Fruit fly (Drosophila melanogaster): ENCODE results near the gene CG5937.

DNA sequence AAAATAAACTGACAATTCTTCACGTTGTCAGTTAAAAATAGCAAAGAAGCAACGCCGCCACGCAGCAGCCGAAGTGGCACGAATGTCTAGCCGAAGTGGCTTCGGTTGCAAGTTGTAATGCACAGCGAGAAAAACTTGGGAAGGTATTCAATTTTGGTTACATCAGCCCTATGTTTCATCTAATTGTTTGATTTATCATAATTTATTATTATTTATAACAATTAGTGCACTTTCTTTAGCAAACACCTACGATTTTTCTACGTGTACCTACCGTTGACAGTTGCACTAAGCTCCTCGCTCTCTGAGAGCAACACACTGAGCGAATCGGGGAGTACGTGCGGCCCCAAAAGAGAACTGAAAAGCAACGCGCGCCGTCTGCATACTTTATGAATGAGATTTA, 35.0 kb downstream of the CG5937 start, which contains the start of gene Tsp5D:
- TF ChIP-seq h (GFP tag; optimal IDR thresholded peaks at IDR 0.05) (peak; percentile 38), ey (GFP tag; optimal IDR thresholded peaks at IDR 0.05) (no peak), psq (GFP tag; optimal IDR thresholded peaks at IDR 0.05) (peak; percentile 11), br (GFP tag; optimal IDR thresholded peaks at IDR 0.05) (no peak), foxo (GFP tag; optimal IDR thresholded peaks at IDR 0.05) (peak in 1 of 2 experiments; percentile 19), CG9705 (GFP tag; optimal IDR thresholded peaks at IDR 0.05) (no peak), sage (GFP tag; optimal IDR thresholded peaks at IDR 0.05) (no peak), jim (GFP tag; optimal IDR thresholded peaks at IDR 0.05) (no peak), lola (GFP tag; optimal IDR thresholded peaks at IDR 0.05) (no peak), Mio (GFP tag; optimal IDR thresholded peaks at IDR 0.05) (no peak), usp (GFP tag; optimal IDR thresholded peaks at IDR 0.05) (no peak)
